Fruit fly (Drosophila melanogaster) S2 (cell line): ENCODE results near the gene CG3961.

Source experiments
- CG8478 ChIP-seq: fragments of >200 bp; optimal IDR thresholded peaks from 2 replicates; lab custom pipeline; 2018
- CTCF ChIP-seq, 2 experiments: fragments of >200 bp; optimal IDR thresholded peaks; 2 replicates each; lab custom pipeline; 2018

DNA sequence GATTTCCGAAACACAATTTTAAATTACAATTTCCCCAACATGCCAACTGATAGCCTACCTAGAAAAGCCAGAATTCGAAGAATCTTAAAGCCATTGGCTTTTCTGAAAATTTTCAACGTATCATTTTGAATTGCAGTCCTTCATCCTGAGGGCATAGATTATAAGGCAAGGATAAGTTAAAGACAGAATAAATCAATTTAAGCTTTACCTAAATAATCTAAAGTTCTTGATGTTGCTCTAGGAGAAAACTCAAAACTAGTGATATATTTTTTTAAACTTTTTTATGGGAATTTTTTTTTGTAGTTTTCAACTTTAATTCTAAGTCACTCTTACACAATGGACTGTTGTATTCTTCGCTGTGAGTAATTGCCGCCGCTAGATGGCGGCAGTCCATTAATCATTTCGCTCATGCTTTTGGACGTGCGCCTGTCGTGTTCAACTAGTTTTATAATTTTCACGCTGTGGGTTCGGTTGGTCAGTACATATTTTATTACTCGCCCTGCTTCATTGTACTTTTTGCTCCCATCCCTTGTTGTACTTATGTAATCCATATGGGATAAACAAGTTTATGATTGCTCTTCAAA lies 23.9 kb upstream of the CG3961 start, which contains the start of gene COX6AL2:
- TF ChIP-seq CTCF (optimal IDR thresholded peaks at IDR 0.05; lab: Kevin White, UChicago) (peak; percentile 38 to 70), CG8478 (lab: Kevin White, UChicago) (no peak)
